Worm (Caenorhabditis elegans) whole organism, mixed stage, embryonic: Measurements from ENCODE around the gene tsp-3.
A peak's percentile ranks its signal among the peaks of the same experiment; 100 is the strongest.
"Not testable (repeated sequence)": the region's sequence is repeated elsewhere in the genome, so short reads cannot be mapped to it uniquely, and the experiment has no call there.

Source experiments
- M03D4.4 ChIP-seq: sonication (generic microtip); optimal IDR thresholded peaks from 2 replicates; lab custom pipeline; 2017; ENCODE audit warnings: mild to moderate bottlenecking, missing genetic modification characterization, missing compliant biosample characterization
- bed-3 ChIP-seq: fragments of 200-800 bp; sonication (Bioruptor generic); optimal IDR thresholded peaks from 3 replicates; lab custom pipeline; 2018; ENCODE audit warnings: mild to moderate bottlenecking, missing genetic modification characterization, moderate library complexity, missing compliant biosample characterization
- blmp-1 ChIP-seq: fragments of 150-350 bp; optimal IDR thresholded peaks from 2 replicates; lab custom pipeline; 2014; ENCODE audit warnings: missing biosample characterization, missing genetic modification characterization
- ceh-39 ChIP-seq: fragments of 150-350 bp; optimal IDR thresholded peaks from 2 replicates; lab custom pipeline; 2014; ENCODE audit warnings: missing biosample characterization, missing genetic modification characterization
- ceh-43 ChIP-seq: fragments of 200-800 bp; sonication (Bioruptor generic); optimal IDR thresholded peaks from 2 replicates; lab custom pipeline; 2018; ENCODE audit warnings: mild to moderate bottlenecking, missing genetic modification characterization, moderate library complexity, missing compliant biosample characterization
- ceh-83 ChIP-seq: fragments of 200-800 bp; sonication (Bioruptor generic); optimal IDR thresholded peaks from 2 replicates; lab custom pipeline; 2018; ENCODE audit warnings: mild to moderate bottlenecking, missing genetic modification characterization, missing compliant biosample characterization
- ces-1 ChIP-seq: fragments of 150-350 bp; optimal IDR thresholded peaks from 2 replicates; lab custom pipeline; 2014; ENCODE audit warnings: missing biosample characterization, missing genetic modification reagents, missing genetic modification characterization
- cnd-1 ChIP-seq: fragments of 200-800 bp; sonication (Bioruptor generic); optimal IDR thresholded peaks from 2 replicates; lab custom pipeline; 2018; ENCODE audit warnings: mild to moderate bottlenecking, missing genetic modification characterization, missing compliant biosample characterization
- drap-1 ChIP-seq: fragments of 200-800 bp; sonication (Bioruptor generic); optimal IDR thresholded peaks from 3 replicates; lab custom pipeline; 2018; ENCODE audit warnings: mild to moderate bottlenecking, missing genetic modification characterization, missing compliant biosample characterization
- elt-1 ChIP-seq: sonication (generic microtip); optimal IDR thresholded peaks from 2 replicates; lab custom pipeline; 2017; ENCODE audit warnings: missing genetic modification characterization, mild to moderate bottlenecking, missing compliant biosample characterization, antibody characterized with exemption, moderate library complexity, borderline replicate concordance; ENCODE audit not compliant: insufficient read depth
- elt-3 ChIP-seq: fragments of 150-350 bp; optimal IDR thresholded peaks from 2 replicates; lab custom pipeline; 2014; ENCODE audit warnings: missing biosample characterization, missing genetic modification characterization
- flh-1 ChIP-seq: fragments of 200-800 bp; sonication (Bioruptor generic); optimal IDR thresholded peaks from 2 replicates; lab custom pipeline; 2018; ENCODE audit warnings: mild to moderate bottlenecking, missing genetic modification characterization, moderate library complexity, missing compliant biosample characterization
- ham-2 ChIP-seq: fragments of 200-800 bp; sonication (Bioruptor generic); optimal IDR thresholded peaks from 2 replicates; lab custom pipeline; 2018; ENCODE audit warnings: mild to moderate bottlenecking, missing genetic modification characterization, missing compliant biosample characterization
- hlh-1 ChIP-seq: fragments of 150-350 bp; optimal IDR thresholded peaks from 2 replicates; lab custom pipeline; 2014; ENCODE audit warnings: missing biosample characterization, missing genetic modification reagents, missing genetic modification characterization
- lin-13 ChIP-seq: fragments of 150-350 bp; optimal IDR thresholded peaks from 2 replicates; lab custom pipeline; 2014; ENCODE audit warnings: missing biosample characterization, missing genetic modification characterization
- lin-32 ChIP-seq: fragments of 200-800 bp; sonication (Bioruptor generic); optimal IDR thresholded peaks from 2 replicates; lab custom pipeline; 2018; ENCODE audit warnings: mild to moderate bottlenecking, missing genetic modification characterization, missing compliant biosample characterization
- lsy-2 ChIP-seq: fragments of 150-350 bp; optimal IDR thresholded peaks from 2 replicates; lab custom pipeline; 2014; ENCODE audit warnings: missing biosample characterization, missing genetic modification characterization
- mab-5 ChIP-seq: fragments of 150-350 bp; optimal IDR thresholded peaks from 2 replicates; lab custom pipeline; 2014; ENCODE audit warnings: missing biosample characterization, missing genetic modification characterization
- mep-1 ChIP-seq: fragments of 150-350 bp; optimal IDR thresholded peaks from 2 replicates; lab custom pipeline; 2017; ENCODE audit warnings: missing biosample characterization, missing genetic modification reagents, missing genetic modification characterization, inconsistent platforms
- mls-2 ChIP-seq: sonication (generic microtip); optimal IDR thresholded peaks from 2 replicates; lab custom pipeline; 2016; ENCODE audit warnings: mild to moderate bottlenecking, missing genetic modification characterization, moderate library complexity, missing compliant biosample characterization
- nhr-12 ChIP-seq: fragments of 150-350 bp; optimal IDR thresholded peaks from 2 replicates; lab custom pipeline; 2014; ENCODE audit warnings: missing biosample characterization, missing genetic modification characterization
- nhr-2 ChIP-seq: fragments of 150-350 bp; optimal IDR thresholded peaks from 2 replicates; lab custom pipeline; 2014; ENCODE audit warnings: missing biosample characterization, missing genetic modification characterization
- nhr-237 ChIP-seq: fragments of 150-350 bp; optimal IDR thresholded peaks from 2 replicates; lab custom pipeline; 2014; ENCODE audit warnings: missing biosample characterization, missing genetic modification characterization
- nhr-28 ChIP-seq: fragments of 150-350 bp; optimal IDR thresholded peaks from 2 replicates; lab custom pipeline; 2014; ENCODE audit warnings: missing biosample characterization, missing genetic modification characterization
- nhr-76 ChIP-seq: sonication (generic microtip); optimal IDR thresholded peaks from 2 replicates; lab custom pipeline; 2017; ENCODE audit warnings: missing biosample characterization, missing genetic modification characterization
- pha-4 ChIP-seq: fragments of 150-350 bp; optimal IDR thresholded peaks from 2 replicates; lab custom pipeline; 2018; ENCODE audit warnings: missing biosample characterization, missing genetic modification reagents, missing genetic modification characterization
- sem-2 ChIP-seq: fragments of 200-800 bp; sonication (Bioruptor generic); optimal IDR thresholded peaks from 2 replicates; lab custom pipeline; 2018; ENCODE audit warnings: mild to moderate bottlenecking, missing genetic modification characterization, missing compliant biosample characterization
- snpc-4 ChIP-seq: fragments of 150-350 bp; optimal IDR thresholded peaks from 2 replicates; lab custom pipeline; 2014; ENCODE audit warnings: missing biosample characterization, missing genetic modification characterization
- sptf-1 ChIP-seq: sonication (generic microtip); optimal IDR thresholded peaks from 2 replicates; lab custom pipeline; 2017; ENCODE audit warnings: mild to moderate bottlenecking, missing genetic modification characterization, moderate library complexity, missing compliant biosample characterization
- tbx-8 ChIP-seq: fragments of 200-800 bp; sonication (Bioruptor generic); optimal IDR thresholded peaks from 2 replicates; lab custom pipeline; 2018; ENCODE audit warnings: mild to moderate bottlenecking, missing genetic modification characterization, moderate library complexity, missing compliant biosample characterization
- unc-120 ChIP-seq: sonication (generic microtip); optimal IDR thresholded peaks from 2 replicates; lab custom pipeline; 2017; ENCODE audit warnings: missing genetic modification characterization, missing compliant biosample characterization; ENCODE audit not compliant: poor library complexity, severe bottlenecking
- unc-39 ChIP-seq: fragments of 150-350 bp; optimal IDR thresholded peaks from 2 replicates; lab custom pipeline; 2014; ENCODE audit warnings: missing biosample characterization, missing genetic modification characterization
- unc-62 ChIP-seq: fragments of 150-350 bp; optimal IDR thresholded peaks from 2 replicates; lab custom pipeline; 2014; ENCODE audit warnings: missing biosample characterization, missing genetic modification reagents, missing genetic modification characterization
- zip-8 ChIP-seq: fragments of 150-350 bp; optimal IDR thresholded peaks from 2 replicates; lab custom pipeline; 2014; ENCODE audit warnings: missing biosample characterization, missing genetic modification characterization
- ztf-11 ChIP-seq: fragments of 150-350 bp; optimal IDR thresholded peaks from 2 replicates; lab custom pipeline; 2014; ENCODE audit warnings: missing biosample characterization, missing genetic modification characterization

Gene tsp-3

DNA sequence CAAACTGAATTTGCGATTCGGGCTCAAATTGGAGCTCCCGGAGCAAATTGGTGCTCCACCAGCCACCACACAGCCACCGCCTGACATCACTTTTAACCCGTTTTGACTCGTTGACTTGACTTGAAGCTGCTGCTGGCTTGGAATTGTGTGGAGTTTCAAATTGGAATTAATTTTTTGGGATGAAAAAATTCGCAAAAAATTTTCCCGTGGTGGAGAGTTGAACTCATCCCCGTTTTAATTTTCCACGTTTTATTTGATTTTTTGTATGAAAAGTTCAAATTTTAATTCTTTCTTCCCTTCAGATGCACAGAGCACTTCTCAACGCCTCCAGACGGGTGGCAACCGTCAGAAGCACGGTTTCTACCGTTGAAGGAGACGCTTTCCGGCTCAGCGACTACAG, 32.8 kb downstream of the tsp-3 start, which contains the start of gene Y43F4A.4:
Y43F4A.4 (plus strand) TSS at position 301 of the 400 bp plus-strand sequence.
- TF ChIP-seq nhr-28 (tag; lab: Kevin White, UChicago); ceh-43 (GFP tag; lab: Kevin White, UChicago); hlh-1 (tag; lab: Kevin White, UChicago): not testable (repeated sequence)

DNA sequence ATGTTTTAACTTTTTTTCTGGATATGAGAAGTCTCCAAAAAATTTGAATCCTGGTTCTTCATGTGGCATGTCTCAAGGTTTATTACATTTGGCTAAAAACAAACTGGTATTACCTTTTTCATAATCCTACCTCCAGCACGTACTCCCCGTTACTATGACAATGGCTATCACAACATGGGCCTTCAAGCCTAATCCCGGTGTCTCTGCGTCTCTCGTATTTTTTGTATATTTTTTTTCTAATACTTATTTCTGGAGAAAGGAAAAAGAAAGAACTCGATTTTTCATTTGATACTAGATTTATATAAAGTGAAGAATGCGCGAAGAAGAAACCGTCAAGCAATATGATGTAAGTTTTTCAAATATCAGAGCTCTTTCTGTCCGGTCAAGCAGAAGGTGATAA, 33.8 kb downstream of the tsp-3 start, which contains the start of gene anoh-1:
anoh-1 (plus strand) TSS at position 301 of the 400 bp plus-strand sequence.
- no peak for TF ChIP-seq sptf-1
- TF ChIP-seq snpc-4 (tag; lab: Kevin White, UChicago) = no peak
- TF ChIP-seq tbx-8 (GFP tag; lab: Kevin White, UChicago) = no peak
- TF ChIP-seq ces-1 = no peak
- TF ChIP-seq mep-1 (tag; lab: Kevin White, UChicago) = no peak
- TF ChIP-seq nhr-237 (tag; lab: Kevin White, UChicago) = no peak
- no peak for TF ChIP-seq pha-4 (tag; lab: Kevin White, UChicago)
- no peak for TF ChIP-seq M03D4.4 (tag; lab: Kevin White, UChicago)
- no peak for TF ChIP-seq unc-120 (tag; lab: Kevin White, UChicago)
- TF ChIP-seq cnd-1 (tag; lab: Kevin White, UChicago) = no peak
- no peak for TF ChIP-seq lin-32 (GFP tag; lab: Kevin White, UChicago)
- no peak for TF ChIP-seq sem-2 (GFP tag; lab: Kevin White, UChicago)
- TF ChIP-seq nhr-12 (tag; lab: Kevin White, UChicago) = no peak
- TF ChIP-seq lsy-2 (tag; lab: Kevin White, UChicago) = no peak
- TF ChIP-seq unc-62 = no peak

DNA sequence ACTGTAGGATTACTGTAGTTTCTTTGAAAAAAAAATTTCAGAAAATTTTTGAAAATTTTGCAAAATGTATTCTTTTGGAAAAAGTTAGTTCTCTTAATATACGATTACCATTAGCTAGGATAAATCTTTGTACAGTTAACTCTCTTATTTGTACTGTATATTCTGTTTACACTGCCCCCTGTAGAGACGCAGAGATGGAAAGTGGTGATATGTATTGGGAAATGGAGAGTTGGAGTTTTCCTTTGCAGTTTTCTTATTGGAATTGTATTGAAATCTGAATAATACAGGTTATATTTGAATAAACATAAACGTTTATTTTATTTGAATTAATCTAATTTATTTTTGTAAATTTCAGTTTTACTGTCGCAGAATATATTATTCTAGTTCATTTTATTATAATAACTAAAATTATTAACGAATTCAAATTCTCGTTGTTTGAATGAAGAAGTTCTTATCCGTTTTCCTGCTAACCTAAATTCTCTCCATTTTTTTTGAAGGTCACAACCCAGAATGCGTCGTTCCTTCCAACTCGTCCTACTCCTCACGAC, 41.8 kb downstream of the tsp-3 start, which contains the start of gene F56A8.9:
F56A8.9 (plus strand) TSS at position 498 of the 548 bp plus-strand sequence.
- TF ChIP-seq pha-4 (tag; lab: Kevin White, UChicago) (peak; percentile 45), sptf-1 (no peak)

DNA sequence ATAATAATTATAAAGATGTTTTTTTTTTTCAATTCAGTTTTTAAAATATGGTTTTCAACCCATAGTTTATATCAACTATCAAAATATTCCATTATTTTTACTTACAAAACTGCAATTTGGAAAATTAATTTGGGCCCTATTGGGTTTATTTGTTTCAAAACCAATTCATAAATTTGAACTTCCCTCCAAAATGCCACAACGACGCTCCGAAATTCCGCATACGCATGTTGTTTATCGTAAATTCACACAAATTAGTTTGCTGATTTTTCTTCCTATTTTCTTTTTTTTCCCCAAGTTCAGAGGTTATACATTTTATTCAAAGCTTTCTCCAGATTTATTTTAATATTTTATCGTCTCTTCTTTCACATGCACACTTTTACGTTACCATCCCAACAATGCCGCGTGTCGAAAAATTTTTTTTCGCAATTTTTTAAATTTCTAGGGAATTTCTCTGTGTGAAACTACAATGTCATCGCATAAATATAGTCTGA, 44.0 kb downstream of the tsp-3 start, which contains the start of gene F56A8.3:
F56A8.3 (plus strand) TSS at position 441 of the 491 bp plus-strand sequence.
- peak; percentile 35 for TF ChIP-seq hlh-1 (tag; lab: Kevin White, UChicago)
- TF ChIP-seq tbx-8 (GFP tag; lab: Kevin White, UChicago) = no peak
- no peak for TF ChIP-seq ceh-83 (GFP tag; lab: Kevin White, UChicago)
- TF ChIP-seq mep-1 (tag; lab: Kevin White, UChicago) = peak; percentile 3
- no peak for TF ChIP-seq lin-32 (GFP tag; lab: Kevin White, UChicago)
- no peak for TF ChIP-seq ceh-39
- TF ChIP-seq bed-3 (GFP tag; lab: Kevin White, UChicago) = no peak
- TF ChIP-seq pha-4 (tag; lab: Kevin White, UChicago) = peak; percentile 51
- no peak for TF ChIP-seq sem-2 (GFP tag; lab: Kevin White, UChicago)
- no peak for TF ChIP-seq ceh-43 (GFP tag; lab: Kevin White, UChicago)
- TF ChIP-seq unc-39 = no peak
- TF ChIP-seq nhr-28 (tag; lab: Kevin White, UChicago) = no peak
- TF ChIP-seq elt-1 (tag; lab: Kevin White, UChicago) = no peak
- TF ChIP-seq flh-1 (GFP tag; lab: Kevin White, UChicago) = no peak
- no peak for TF ChIP-seq nhr-12 (tag; lab: Kevin White, UChicago)
- TF ChIP-seq zip-8 = no peak
- no peak for TF ChIP-seq elt-3 (tag; lab: Kevin White, UChicago)
- TF ChIP-seq nhr-76 (tag; lab: Kevin White, UChicago) = no peak
- TF ChIP-seq lin-13 (tag; lab: Kevin White, UChicago) = no peak
- TF ChIP-seq unc-62 = no peak
- no peak for TF ChIP-seq nhr-2 (tag; lab: Kevin White, UChicago)
- peak; percentile 14 for TF ChIP-seq lsy-2 (tag; lab: Kevin White, UChicago)
- peak; percentile 35 for TF ChIP-seq mab-5 (tag; lab: Kevin White, UChicago)
- no peak for TF ChIP-seq unc-120 (tag; lab: Kevin White, UChicago)
- peak; percentile 13 for TF ChIP-seq nhr-237 (tag; lab: Kevin White, UChicago)
- TF ChIP-seq drap-1 (GFP tag; lab: Kevin White, UChicago) = no peak
- no peak for TF ChIP-seq mls-2 (tag; lab: Kevin White, UChicago)
- TF ChIP-seq M03D4.4 (tag; lab: Kevin White, UChicago) = no peak
- TF ChIP-seq ztf-11 (tag; lab: Kevin White, UChicago) = no peak
- TF ChIP-seq ces-1 = peak; percentile 36
- TF ChIP-seq ham-2 (GFP tag; lab: Kevin White, UChicago) = no peak
- no peak for TF ChIP-seq cnd-1 (tag; lab: Kevin White, UChicago)
- no peak for TF ChIP-seq snpc-4 (tag; lab: Kevin White, UChicago)
- TF ChIP-seq sptf-1 = peak; percentile 7
- TF ChIP-seq blmp-1 (tag; lab: Kevin White, UChicago) = no peak
